Fruit fly (Drosophila melanogaster) whole organism, embryonic: ENCODE data around the gene Snx1.

Experiments
- CG10147 ChIP-seq: fragments of 200-800 bp; sonication (Bioruptor generic); optimal IDR thresholded peaks from 2 replicates; lab custom pipeline; 2019; ENCODE audit warnings: missing biosample characterization, mild to moderate bottlenecking, missing genetic modification characterization, moderate library complexity
- CG17568 ChIP-seq: fragments of 200-800 bp; sonication (Bioruptor generic); optimal IDR thresholded peaks from 2 replicates; lab custom pipeline; 2018; ENCODE audit warnings: missing biosample characterization, mild to moderate bottlenecking, missing genetic modification characterization, moderate library complexity
- CG17912 ChIP-seq: fragments of 200-800 bp; sonication (Bioruptor generic); optimal IDR thresholded peaks from 2 replicates; lab custom pipeline; 2018; ENCODE audit warnings: missing biosample characterization, mild to moderate bottlenecking, missing genetic modification characterization
- CG2199 ChIP-seq: fragments of 200-800 bp; sonication (Bioruptor generic); IDR thresholded peaks from 3 replicates; pipeline ENCODE4 v1.3.6; 2022; ENCODE audit warnings: missing biosample characterization, missing genetic modification characterization
- CG42726 ChIP-seq: fragments of 200-800 bp; sonication (Bioruptor generic); IDR thresholded peaks from 2 replicates; pipeline ENCODE4 v1.3.6; 2022; ENCODE audit warnings: missing biosample characterization, missing genetic modification characterization; ENCODE audit not compliant: partially characterized antibody
- CG4854 ChIP-seq: fragments of 200-800 bp; sonication (Bioruptor generic); optimal IDR thresholded peaks from 2 replicates; lab custom pipeline; 2016; ENCODE audit warnings: missing biosample characterization, missing genetic modification characterization, inconsistent platforms
- CG7372 ChIP-seq: fragments of 200-800 bp; sonication (Bioruptor generic); IDR thresholded peaks from 2 replicates; pipeline ENCODE4 v1.3.6; 2022; ENCODE audit warnings: missing biosample characterization, missing genetic modification characterization
- Ptx1 ChIP-seq: fragments of 200-800 bp; sonication (Bioruptor generic); IDR thresholded peaks from 2 replicates; pipeline ENCODE4 v1.3.6; 2022; ENCODE audit warnings: missing biosample characterization, missing genetic modification characterization
- Tbp ChIP-seq: fragments of >200 bp; optimal IDR thresholded peaks from 2 replicates; lab custom pipeline; 2018; ENCODE audit warnings: missing biosample characterization, missing genetic modification characterization
- ase ChIP-seq: fragments of 200-800 bp; sonication (Bioruptor generic); IDR thresholded peaks from 3 replicates; pipeline ENCODE4 v1.3.6; 2022; ENCODE audit warnings: missing biosample characterization, missing genetic modification characterization
- crp ChIP-seq, 2 experiments: fragments of 200-800 bp; sonication (Bioruptor generic); optimal IDR thresholded peaks; 2 replicates in 1 of 2; 3 replicates in 1 of 2; lab custom pipeline; 2017; ENCODE audit warnings: missing biosample characterization in 2 of 2, missing genetic modification characterization in 2 of 2, mild to moderate bottlenecking in 1 of 2, moderate library complexity in 1 of 2
- fd102C ChIP-seq: fragments of 200-800 bp; sonication (Bioruptor generic); optimal IDR thresholded peaks from 2 replicates; lab custom pipeline; 2018; ENCODE audit warnings: missing biosample characterization, mild to moderate bottlenecking, missing genetic modification characterization, moderate library complexity
- fd96Cb ChIP-seq: fragments of 200-800 bp; sonication (Bioruptor generic); optimal IDR thresholded peaks from 2 replicates; lab custom pipeline; 2018; ENCODE audit warnings: missing biosample characterization, mild to moderate bottlenecking, missing genetic modification characterization, moderate library complexity

dm6 chr2L:3493475-3493874 lies 44.0 kb downstream of the Snx1 start:
- no peak for TF ChIP-seq crp (GFP tag; optimal IDR thresholded peaks at IDR 0.05; lab: Kevin White, UChicago)
- TF ChIP-seq CG10147, result no peak
- TF ChIP-seq CG7372 (GFP tag; lab: Robert Waterston, UW), result no peak
- TF ChIP-seq CG17568 (GFP tag; lab: Kevin White, UChicago), result no peak
- no peak for TF ChIP-seq CG2199
- no peak for TF ChIP-seq CG42726
- TF ChIP-seq fd96Cb (tag; lab: Kevin White, UChicago), result no peak
- no peak for TF ChIP-seq Tbp (GFP tag; lab: Kevin White, UChicago)
- TF ChIP-seq CG17912 (GFP tag; lab: Kevin White, UChicago), result no peak
- no peak for TF ChIP-seq CG4854
- TF ChIP-seq fd102C (GFP tag; lab: Kevin White, UChicago), result no peak
- no peak for TF ChIP-seq Ptx1 (GFP tag; lab: Robert Waterston, UW)
- no peak for TF ChIP-seq ase (GFP tag; lab: Robert Waterston, UW)
